Fruit fly (Drosophila melanogaster) whole organism: Measurements from ENCODE around the gene dlg1.

Experiments used
- CG8478 ChIP-seq: fragments of >200 bp; optimal IDR thresholded peaks from 2 replicates; lab custom pipeline; 2018; ENCODE audit warnings: inconsistent platforms
- EcR ChIP-seq, 2 experiments: fragments of >200 bp; optimal IDR thresholded peaks; 2 replicates each; lab custom pipeline; 2017; ENCODE audit warnings: missing biosample characterization in 2 of 2, missing genetic modification characterization in 2 of 2, missing genetic modification reagents in 2 of 2
- pan ChIP-seq: fragments of >200 bp; optimal IDR thresholded peaks from 2 replicates; lab custom pipeline; 2017
- psq ChIP-seq: fragments of >200 bp; optimal IDR thresholded peaks from 2 replicates; lab custom pipeline; 2017

DNA sequence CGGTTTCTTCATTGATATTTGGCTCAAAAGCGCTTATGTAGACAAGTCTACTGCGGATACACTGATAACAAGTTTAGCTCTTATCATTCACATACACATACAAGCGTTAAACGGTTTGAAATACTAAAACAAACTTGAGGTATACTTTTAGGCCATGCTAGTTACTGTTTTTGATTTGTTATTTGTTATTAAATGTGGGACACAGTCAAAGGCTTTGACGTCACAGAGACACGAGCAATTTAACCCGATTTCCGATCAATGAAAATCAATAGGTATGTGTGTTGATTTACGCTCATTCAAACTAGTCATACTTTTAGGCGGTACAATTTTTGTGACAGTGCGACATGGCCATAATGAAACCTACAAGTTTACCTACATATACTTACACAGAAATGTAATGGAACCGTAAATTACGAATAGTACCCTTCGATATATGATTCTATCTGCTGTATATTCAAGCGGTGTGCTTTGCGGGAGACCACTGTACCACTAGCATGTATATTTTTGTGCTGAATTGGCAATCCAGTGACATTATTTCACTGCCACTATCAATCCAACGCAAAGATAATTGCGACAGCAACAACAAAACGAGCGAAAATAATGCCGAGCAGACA lies 77.4 kb downstream of the dlg1 start:
- no peak for TF ChIP-seq psq
- no peak for TF ChIP-seq EcR (GFP tag; optimal IDR thresholded peaks at IDR 0.05; lab: Kevin White, UChicago)
- no peak for TF ChIP-seq CG8478 (lab: Kevin White, UChicago)
- no peak for TF ChIP-seq pan
